Worm (Caenorhabditis elegans) whole organism, L3 larva: Measurements from ENCODE around the gene F11C7.6.
A peak's percentile ranks its signal among the peaks of the same experiment; 100 is the strongest.

ENCODE experiments used
- ceh-9 ChIP-seq: sonication (generic microtip); optimal IDR thresholded peaks from 2 replicates; lab custom pipeline; 2018; ENCODE audit warnings: missing biosample characterization, missing genetic modification characterization
- fkh-2 ChIP-seq: fragments of 150-350 bp; optimal IDR thresholded peaks from 2 replicates; lab custom pipeline; 2014; ENCODE audit warnings: missing biosample characterization, missing genetic modification reagents, missing genetic modification characterization
- lsy-12 ChIP-seq: sonication (generic microtip); optimal IDR thresholded peaks from 2 replicates; lab custom pipeline; 2016; ENCODE audit warnings: mild to moderate bottlenecking, missing genetic modification characterization, missing compliant biosample characterization
- mdl-1 ChIP-seq: fragments of 150-350 bp; optimal IDR thresholded peaks from 2 replicates; lab custom pipeline; 2014; ENCODE audit warnings: missing biosample characterization, missing genetic modification characterization
- nfya-1 ChIP-seq: sonication (generic microtip); optimal IDR thresholded peaks from 2 replicates; lab custom pipeline; 2017; ENCODE audit warnings: missing genetic modification characterization, mild to moderate bottlenecking, missing compliant biosample characterization, antibody characterized with exemption, moderate library complexity; ENCODE audit not compliant: insufficient read depth
- nhr-11 ChIP-seq: fragments of 150-350 bp; optimal IDR thresholded peaks from 2 replicates; lab custom pipeline; 2014; ENCODE audit warnings: missing biosample characterization, missing genetic modification characterization
- nhr-237 ChIP-seq: fragments of 150-350 bp; optimal IDR thresholded peaks from 2 replicates; lab custom pipeline; 2014; ENCODE audit warnings: missing biosample characterization, missing genetic modification characterization
- skn-1 ChIP-seq: fragments of 150-350 bp; optimal IDR thresholded peaks from 2 replicates; lab custom pipeline; 2014; ENCODE audit warnings: missing biosample characterization, missing genetic modification characterization
- snpc-4 ChIP-seq: fragments of 150-350 bp; optimal IDR thresholded peaks from 2 replicates; lab custom pipeline; 2014; ENCODE audit warnings: missing biosample characterization, missing genetic modification characterization
- unc-62 ChIP-seq: fragments of 150-350 bp; sonication (generic microtip); optimal IDR thresholded peaks from 4 replicates; lab custom pipeline; 2014; ENCODE audit warnings: missing biosample characterization, missing genetic modification reagents, missing genetic modification characterization

ce11 chrX:17392182-17392581, 9.2 kb upstream of the F11C7.6 start:
- TF ChIP-seq snpc-4 (tag; lab: Kevin White, UChicago): peak; percentile 84
- TF ChIP-seq ceh-9 (tag; lab: Kevin White, UChicago): no peak
- peak; percentile 62 for TF ChIP-seq nfya-1 (tag; lab: Kevin White, UChicago)
- no peak for TF ChIP-seq skn-1 (tag; lab: Kevin White, UChicago)
- TF ChIP-seq nhr-237 (tag; lab: Kevin White, UChicago): no peak
- no peak for TF ChIP-seq fkh-2 (tag; lab: Kevin White, UChicago)
- TF ChIP-seq mdl-1 (tag; lab: Kevin White, UChicago): no peak
- no peak for TF ChIP-seq nhr-11
- TF ChIP-seq lsy-12 (tag; lab: Kevin White, UChicago): no peak
- no peak for TF ChIP-seq unc-62 (GFP tag; lab: Kevin White, UChicago)
